Worm (Caenorhabditis elegans): ENCODE results near the gene F13H8.1.

- TF ChIP-seq ama-1 (optimal IDR thresholded peaks at IDR 0.05) (no peak), flt-1 (GFP tag; IDR thresholded peaks at IDR 0.05) (no peak), tbx-37 (GFP tag; conservative IDR thresholded peaks at IDR 0.05) (no peak), tra-4 (tag; optimal IDR thresholded peaks at IDR 0.05) (no peak)
These were observed 30.5 kb upstream of the F13H8.1 start for ce11 chrII:6252707-6253106.
